Fruit fly (Drosophila melanogaster) whole organism, adult: ENCODE data around the gene CAH6.

ENCODE experiments used
- CG11617 ChIP-seq: fragments of 200-800 bp; sonication (Bioruptor generic); optimal IDR thresholded peaks from 2 replicates; lab custom pipeline; 2017; ENCODE audit warnings: mild to moderate bottlenecking, missing biosample characterization, missing genetic modification reagents, missing genetic modification characterization
- CG12768 ChIP-seq: fragments of 200-800 bp; sonication (Bioruptor generic); optimal IDR thresholded peaks from 2 replicates; lab custom pipeline; 2017; ENCODE audit warnings: missing biosample characterization, missing genetic modification characterization, mild to moderate bottlenecking, moderate library complexity, missing genetic modification reagents
- CG14711 ChIP-seq: fragments of 200-800 bp; sonication (Bioruptor generic); optimal IDR thresholded peaks from 2 replicates; lab custom pipeline; 2018; ENCODE audit warnings: missing biosample characterization, mild to moderate bottlenecking, missing genetic modification characterization, moderate library complexity
- CG1620 ChIP-seq: fragments of 200-800 bp; sonication (Bioruptor generic); optimal IDR thresholded peaks from 2 replicates; lab custom pipeline; 2016; ENCODE audit warnings: missing biosample characterization, missing genetic modification characterization
- CG33017 ChIP-seq: fragments of 200-800 bp; sonication (Bioruptor generic); optimal IDR thresholded peaks from 2 replicates; lab custom pipeline; 2018; ENCODE audit warnings: missing biosample characterization, mild to moderate bottlenecking, missing genetic modification characterization, moderate library complexity
- CG5204 ChIP-seq: fragments of 200-800 bp; sonication (Bioruptor generic); optimal IDR thresholded peaks from 2 replicates; lab custom pipeline; 2016; ENCODE audit warnings: missing biosample characterization, missing genetic modification characterization
- CG7045 ChIP-seq: fragments of 200-800 bp; sonication (Bioruptor generic); optimal IDR thresholded peaks from 2 replicates; lab custom pipeline; 2017; ENCODE audit warnings: missing biosample characterization, mild to moderate bottlenecking, missing genetic modification characterization
- CG7101 ChIP-seq: fragments of 200-800 bp; sonication (Bioruptor generic); optimal IDR thresholded peaks from 2 replicates; lab custom pipeline; 2018; ENCODE audit warnings: missing biosample characterization, mild to moderate bottlenecking, missing genetic modification characterization, moderate library complexity
- Clk ChIP-seq: fragments of 200-800 bp; sonication (Bioruptor generic); optimal IDR thresholded peaks from 2 replicates; lab custom pipeline; 2017; ENCODE audit warnings: missing biosample characterization, missing genetic modification characterization
- Crg-1 ChIP-seq: fragments of 200-800 bp; sonication (Bioruptor generic); optimal IDR thresholded peaks from 2 replicates; lab custom pipeline; 2016; ENCODE audit warnings: missing biosample characterization, missing genetic modification characterization
- Hr96 ChIP-seq: fragments of 200-800 bp; sonication (Bioruptor generic); optimal IDR thresholded peaks from 2 replicates; lab custom pipeline; 2016; ENCODE audit warnings: missing biosample characterization, missing genetic modification characterization
- Mnt ChIP-seq: fragments of 200-800 bp; sonication (Bioruptor generic); optimal IDR thresholded peaks from 2 replicates; lab custom pipeline; 2016; ENCODE audit warnings: missing biosample characterization, mild to moderate bottlenecking, missing genetic modification characterization
- bab1 ChIP-seq: fragments of 200-800 bp; sonication (Bioruptor generic); optimal IDR thresholded peaks from 3 replicates; lab custom pipeline; 2019; ENCODE audit warnings: missing biosample characterization, mild to moderate bottlenecking, missing genetic modification characterization, moderate library complexity
- cic ChIP-seq: fragments of 200-800 bp; sonication (Bioruptor generic); optimal IDR thresholded peaks from 2 replicates; lab custom pipeline; 2017; ENCODE audit warnings: missing biosample characterization, mild to moderate bottlenecking, missing genetic modification characterization, moderate library complexity
- cnc ChIP-seq, 2 experiments: fragments of >200 bp; optimal IDR thresholded peaks; 2 replicates each; lab custom pipeline; 2017
- kay ChIP-seq: fragments of 200-800 bp; sonication (Bioruptor generic); peaks from one replicate; lab custom pipeline; 2016; ENCODE audit warnings: missing biosample characterization, missing genetic modification characterization, borderline replicate concordance
- ovo ChIP-seq: fragments of 200-800 bp; sonication (Bioruptor generic); optimal IDR thresholded peaks from 2 replicates; lab custom pipeline; 2016; ENCODE audit warnings: missing biosample characterization, missing genetic modification characterization
- pad ChIP-seq: fragments of 200-800 bp; sonication (Bioruptor generic); optimal IDR thresholded peaks from 3 replicates; lab custom pipeline; 2017; ENCODE audit warnings: missing biosample characterization, missing genetic modification characterization, mild to moderate bottlenecking, moderate library complexity, missing genetic modification reagents
- tj ChIP-seq: fragments of 200-800 bp; sonication (Bioruptor generic); optimal IDR thresholded peaks from 3 replicates; lab custom pipeline; 2017; ENCODE audit warnings: missing biosample characterization, mild to moderate bottlenecking, missing genetic modification characterization, moderate library complexity
- toe ChIP-seq: fragments of 200-800 bp; sonication (Bioruptor generic); optimal IDR thresholded peaks from 2 replicates; lab custom pipeline; 2016; ENCODE audit warnings: missing biosample characterization, missing genetic modification characterization

Gene CAH6

dm6 chr3R:31259947-31260346 is 2.5 kb downstream of the CAH6 start, which contains the start of gene CAH16:
Gene CAH16, plus strand, starts transcription at chr3R:31260247.
- TF ChIP-seq cnc (optimal IDR thresholded peaks at IDR 0.05; lab: Kevin White, UChicago) (no peak), CG11617 (GFP tag; lab: Kevin White, UChicago) (no peak), CG12768 (GFP tag; lab: Kevin White, UChicago) (no peak), toe (no peak), tj (GFP tag; lab: Kevin White, UChicago) (no peak), Mnt (GFP tag; lab: Kevin White, UChicago) (no peak), cic (GFP tag; lab: Kevin White, UChicago) (no peak), CG1620 (GFP tag; lab: Kevin White, UChicago) (no peak), CG5204 (no peak), pad (GFP tag; lab: Kevin White, UChicago) (no peak), Hr96 (GFP tag; lab: Kevin White, UChicago) (no peak)

DNA sequence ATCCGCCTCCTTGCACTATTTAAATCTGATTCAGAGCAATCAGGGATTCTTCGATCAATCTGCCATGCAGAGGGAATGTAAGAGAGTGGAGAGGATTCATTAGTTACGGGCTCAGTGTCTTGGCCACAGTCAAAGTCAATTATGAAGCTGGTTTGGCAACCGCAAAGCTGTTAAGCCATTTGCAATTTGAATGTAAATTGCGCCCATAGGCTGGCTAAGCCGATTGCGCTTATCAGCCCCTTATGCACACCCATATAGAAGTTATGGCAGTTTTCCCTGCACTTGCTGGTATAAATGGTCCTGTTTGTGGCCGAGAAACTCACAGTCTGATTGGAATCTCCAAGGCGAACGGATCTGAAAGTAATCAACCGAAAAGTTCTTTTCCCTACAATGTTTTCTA is 4.9 kb downstream of the CAH6 start, which contains the start of gene CAH5:
Gene CAH5 (plus strand): TSS at position 301 of the 400 bp plus-strand sequence.
- no peak for TF ChIP-seq ovo (GFP tag; lab: Kevin White, UChicago)
- no peak for TF ChIP-seq Clk
- TF ChIP-seq bab1 (GFP tag; lab: Kevin White, UChicago) = no peak
- no peak for TF ChIP-seq cnc (optimal IDR thresholded peaks at IDR 0.05; lab: Kevin White, UChicago)
- no peak for TF ChIP-seq CG33017 (tag; lab: Kevin White, UChicago)
- TF ChIP-seq Crg-1 (GFP tag; lab: Kevin White, UChicago) = no peak
- no peak for TF ChIP-seq CG12768 (GFP tag; lab: Kevin White, UChicago)
- no peak for TF ChIP-seq tj (GFP tag; lab: Kevin White, UChicago)
- TF ChIP-seq Mnt (GFP tag; lab: Kevin White, UChicago) = no peak
- TF ChIP-seq CG7045 (GFP tag; lab: Kevin White, UChicago) = no peak
- TF ChIP-seq toe = no peak
- TF ChIP-seq kay (GFP tag; lab: Kevin White, UChicago) = no peak
- no peak for TF ChIP-seq CG5204
- TF ChIP-seq CG1620 (GFP tag; lab: Kevin White, UChicago) = no peak
- TF ChIP-seq CG14711 (tag; lab: Kevin White, UChicago) = no peak
- no peak for TF ChIP-seq CG11617 (GFP tag; lab: Kevin White, UChicago)

- no peak for TF ChIP-seq cnc (optimal IDR thresholded peaks at IDR 0.05; lab: Kevin White, UChicago)
- TF ChIP-seq CG7101 (tag; lab: Kevin White, UChicago) = no peak
- no peak for TF ChIP-seq pad (GFP tag; lab: Kevin White, UChicago)
- TF ChIP-seq cic (GFP tag; lab: Kevin White, UChicago) = no peak
- no peak for TF ChIP-seq CG11617 (GFP tag; lab: Kevin White, UChicago)
- no peak for TF ChIP-seq Crg-1 (GFP tag; lab: Kevin White, UChicago)
- no peak for TF ChIP-seq Mnt (GFP tag; lab: Kevin White, UChicago)
- TF ChIP-seq bab1 (GFP tag; lab: Kevin White, UChicago) = no peak
- TF ChIP-seq CG7045 (GFP tag; lab: Kevin White, UChicago) = no peak
- no peak for TF ChIP-seq CG1620 (GFP tag; lab: Kevin White, UChicago)
- no peak for TF ChIP-seq CG12768 (GFP tag; lab: Kevin White, UChicago)
Observed at dm6 chr3R:31263934-31264333, 6.5 kb downstream of the CAH6 start.

- TF ChIP-seq tj (GFP tag; lab: Kevin White, UChicago) (no peak), Hr96 (GFP tag; lab: Kevin White, UChicago) (no peak), CG5204 (no peak), cnc (optimal IDR thresholded peaks at IDR 0.05; lab: Kevin White, UChicago) (no peak), Clk (no peak), CG12768 (GFP tag; lab: Kevin White, UChicago) (no peak), bab1 (GFP tag; lab: Kevin White, UChicago) (no peak), cic (GFP tag; lab: Kevin White, UChicago) (no peak), CG33017 (tag; lab: Kevin White, UChicago) (no peak), kay (GFP tag; lab: Kevin White, UChicago) (no peak), CG7045 (GFP tag; lab: Kevin White, UChicago) (no peak), CG11617 (GFP tag; lab: Kevin White, UChicago) (no peak), toe (no peak), Mnt (GFP tag; lab: Kevin White, UChicago) (no peak), pad (GFP tag; lab: Kevin White, UChicago) (no peak), CG14711 (tag; lab: Kevin White, UChicago) (no peak), CG1620 (GFP tag; lab: Kevin White, UChicago) (no peak), Crg-1 (GFP tag; lab: Kevin White, UChicago) (no peak)
Observed at dm6 chr3R:31265430-31265829, 8.0 kb downstream of the CAH6 start, which contains the start of gene ppk24. Gene ppk24, plus strand, starts transcription at chr3R:31265730.

DNA sequence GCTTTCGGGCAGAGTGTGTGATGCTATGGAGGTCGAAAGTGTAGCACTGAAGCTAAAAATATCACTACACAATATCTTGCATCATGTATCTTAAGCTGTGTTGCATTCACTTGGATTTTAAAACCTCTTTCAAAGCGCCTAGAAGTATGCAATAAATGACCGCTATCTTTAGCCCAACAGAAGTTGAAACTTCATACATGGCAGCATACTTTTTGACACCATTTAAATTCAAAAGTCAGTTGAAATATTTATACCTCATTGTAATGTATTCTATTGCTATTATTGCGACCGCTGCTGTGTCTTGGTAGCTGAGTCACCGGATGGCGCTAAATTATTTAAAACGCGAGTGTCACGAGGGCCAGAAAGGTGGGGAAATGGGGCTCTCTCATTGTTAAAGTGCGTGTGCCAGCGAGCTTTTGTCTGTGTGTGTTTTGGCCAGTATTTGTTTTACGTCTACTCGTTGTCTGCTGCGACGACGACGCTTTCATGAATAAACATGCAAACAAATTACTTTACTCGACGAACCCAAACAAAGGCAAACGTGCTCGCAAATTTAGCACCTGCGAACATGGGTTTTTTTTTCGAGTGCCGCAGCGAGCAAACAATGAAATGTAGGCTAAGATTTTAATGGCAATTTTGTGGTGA is 13.5 kb downstream of the CAH6 start:
- no peak for TF ChIP-seq CG7101 (tag; lab: Kevin White, UChicago)
- TF ChIP-seq CG14711 (tag; lab: Kevin White, UChicago) = no peak
- no peak for TF ChIP-seq Clk
- TF ChIP-seq CG11617 (GFP tag; lab: Kevin White, UChicago) = no peak

DNA sequence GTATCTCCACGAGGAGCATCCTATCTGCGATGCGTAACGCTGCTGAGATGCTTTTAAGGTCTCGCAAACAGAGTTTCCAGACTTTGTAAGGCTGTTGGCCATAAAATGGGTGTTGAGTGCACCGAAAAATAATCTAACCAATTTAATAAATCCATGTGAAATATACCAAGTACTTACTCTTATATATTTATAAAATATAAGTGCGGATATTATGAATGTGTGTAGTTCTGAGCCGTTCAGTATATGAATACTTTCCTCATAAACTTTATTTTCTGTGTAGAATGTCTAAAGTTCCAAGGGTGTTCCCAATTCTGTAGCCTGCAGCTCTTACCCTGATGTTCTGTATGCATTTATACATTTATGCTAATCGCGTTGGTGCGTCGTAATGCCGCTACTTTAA is 28.4 kb downstream of the CAH6 start:
- TF ChIP-seq Crg-1 (GFP tag; lab: Kevin White, UChicago) (no peak), CG7101 (tag; lab: Kevin White, UChicago) (no peak), CG33017 (tag; lab: Kevin White, UChicago) (no peak), ovo (GFP tag; lab: Kevin White, UChicago) (no peak), Mnt (GFP tag; lab: Kevin White, UChicago) (no peak), Clk (no peak), cnc (optimal IDR thresholded peaks at IDR 0.05; lab: Kevin White, UChicago) (no peak), CG1620 (GFP tag; lab: Kevin White, UChicago) (no peak), CG12768 (GFP tag; lab: Kevin White, UChicago) (no peak), CG7045 (GFP tag; lab: Kevin White, UChicago) (no peak), toe (no peak), kay (GFP tag; lab: Kevin White, UChicago) (no peak), CG14711 (tag; lab: Kevin White, UChicago) (no peak), tj (GFP tag; lab: Kevin White, UChicago) (no peak), CG5204 (no peak), CG11617 (GFP tag; lab: Kevin White, UChicago) (no peak), Hr96 (GFP tag; lab: Kevin White, UChicago) (no peak), bab1 (GFP tag; lab: Kevin White, UChicago) (no peak), cic (GFP tag; lab: Kevin White, UChicago) (no peak)
